Worm (Caenorhabditis elegans) whole organism, mixed stage, embryonic: ENCODE results near the gene C15H11.13.

Source experiments
- M03D4.4 ChIP-seq: sonication (generic microtip); optimal IDR thresholded peaks from 2 replicates; lab custom pipeline; 2017; ENCODE audit warnings: mild to moderate bottlenecking, missing genetic modification characterization, missing compliant biosample characterization
- bed-3 ChIP-seq: fragments of 200-800 bp; sonication (Bioruptor generic); optimal IDR thresholded peaks from 3 replicates; lab custom pipeline; 2018; ENCODE audit warnings: mild to moderate bottlenecking, missing genetic modification characterization, moderate library complexity, missing compliant biosample characterization
- ceh-39 ChIP-seq: fragments of 150-350 bp; optimal IDR thresholded peaks from 2 replicates; lab custom pipeline; 2014; ENCODE audit warnings: missing biosample characterization, missing genetic modification characterization
- ceh-83 ChIP-seq: fragments of 200-800 bp; sonication (Bioruptor generic); optimal IDR thresholded peaks from 2 replicates; lab custom pipeline; 2018; ENCODE audit warnings: mild to moderate bottlenecking, missing genetic modification characterization, missing compliant biosample characterization
- cnd-1 ChIP-seq: fragments of 200-800 bp; sonication (Bioruptor generic); optimal IDR thresholded peaks from 2 replicates; lab custom pipeline; 2018; ENCODE audit warnings: mild to moderate bottlenecking, missing genetic modification characterization, missing compliant biosample characterization
- drap-1 ChIP-seq: fragments of 200-800 bp; sonication (Bioruptor generic); optimal IDR thresholded peaks from 3 replicates; lab custom pipeline; 2018; ENCODE audit warnings: mild to moderate bottlenecking, missing genetic modification characterization, missing compliant biosample characterization
- elt-1 ChIP-seq: sonication (generic microtip); optimal IDR thresholded peaks from 2 replicates; lab custom pipeline; 2017; ENCODE audit warnings: missing genetic modification characterization, mild to moderate bottlenecking, missing compliant biosample characterization, antibody characterized with exemption, moderate library complexity, borderline replicate concordance; ENCODE audit not compliant: insufficient read depth
- elt-3 ChIP-seq: fragments of 150-350 bp; optimal IDR thresholded peaks from 2 replicates; lab custom pipeline; 2014; ENCODE audit warnings: missing biosample characterization, missing genetic modification characterization
- ham-2 ChIP-seq: fragments of 200-800 bp; sonication (Bioruptor generic); optimal IDR thresholded peaks from 2 replicates; lab custom pipeline; 2018; ENCODE audit warnings: mild to moderate bottlenecking, missing genetic modification characterization, missing compliant biosample characterization
- hlh-1 ChIP-seq: fragments of 150-350 bp; optimal IDR thresholded peaks from 2 replicates; lab custom pipeline; 2014; ENCODE audit warnings: missing biosample characterization, missing genetic modification reagents, missing genetic modification characterization
- lin-13 ChIP-seq: fragments of 150-350 bp; optimal IDR thresholded peaks from 2 replicates; lab custom pipeline; 2014; ENCODE audit warnings: missing biosample characterization, missing genetic modification characterization
- lin-32 ChIP-seq: fragments of 200-800 bp; sonication (Bioruptor generic); optimal IDR thresholded peaks from 2 replicates; lab custom pipeline; 2018; ENCODE audit warnings: mild to moderate bottlenecking, missing genetic modification characterization, missing compliant biosample characterization
- lsy-2 ChIP-seq: fragments of 150-350 bp; optimal IDR thresholded peaks from 2 replicates; lab custom pipeline; 2014; ENCODE audit warnings: missing biosample characterization, missing genetic modification characterization
- mab-5 ChIP-seq: fragments of 150-350 bp; optimal IDR thresholded peaks from 2 replicates; lab custom pipeline; 2014; ENCODE audit warnings: missing biosample characterization, missing genetic modification characterization
- mls-2 ChIP-seq: sonication (generic microtip); optimal IDR thresholded peaks from 2 replicates; lab custom pipeline; 2016; ENCODE audit warnings: mild to moderate bottlenecking, missing genetic modification characterization, moderate library complexity, missing compliant biosample characterization
- nhr-2 ChIP-seq: fragments of 150-350 bp; optimal IDR thresholded peaks from 2 replicates; lab custom pipeline; 2014; ENCODE audit warnings: missing biosample characterization, missing genetic modification characterization
- nhr-237 ChIP-seq: fragments of 150-350 bp; optimal IDR thresholded peaks from 2 replicates; lab custom pipeline; 2014; ENCODE audit warnings: missing biosample characterization, missing genetic modification characterization
- nhr-28 ChIP-seq: fragments of 150-350 bp; optimal IDR thresholded peaks from 2 replicates; lab custom pipeline; 2014; ENCODE audit warnings: missing biosample characterization, missing genetic modification characterization
- nhr-76 ChIP-seq: sonication (generic microtip); optimal IDR thresholded peaks from 2 replicates; lab custom pipeline; 2017; ENCODE audit warnings: missing biosample characterization, missing genetic modification characterization
- pha-4 ChIP-seq: fragments of 150-350 bp; optimal IDR thresholded peaks from 2 replicates; lab custom pipeline; 2018; ENCODE audit warnings: missing biosample characterization, missing genetic modification reagents, missing genetic modification characterization
- snpc-4 ChIP-seq: fragments of 150-350 bp; optimal IDR thresholded peaks from 2 replicates; lab custom pipeline; 2014; ENCODE audit warnings: missing biosample characterization, missing genetic modification characterization
- sptf-1 ChIP-seq: sonication (generic microtip); optimal IDR thresholded peaks from 2 replicates; lab custom pipeline; 2017; ENCODE audit warnings: mild to moderate bottlenecking, missing genetic modification characterization, moderate library complexity, missing compliant biosample characterization
- tbx-8 ChIP-seq: fragments of 200-800 bp; sonication (Bioruptor generic); optimal IDR thresholded peaks from 2 replicates; lab custom pipeline; 2018; ENCODE audit warnings: mild to moderate bottlenecking, missing genetic modification characterization, moderate library complexity, missing compliant biosample characterization
- unc-120 ChIP-seq: sonication (generic microtip); optimal IDR thresholded peaks from 2 replicates; lab custom pipeline; 2017; ENCODE audit warnings: missing genetic modification characterization, missing compliant biosample characterization; ENCODE audit not compliant: poor library complexity, severe bottlenecking
- unc-39 ChIP-seq: fragments of 150-350 bp; optimal IDR thresholded peaks from 2 replicates; lab custom pipeline; 2014; ENCODE audit warnings: missing biosample characterization, missing genetic modification characterization
- unc-62 ChIP-seq: fragments of 150-350 bp; optimal IDR thresholded peaks from 2 replicates; lab custom pipeline; 2014; ENCODE audit warnings: missing biosample characterization, missing genetic modification reagents, missing genetic modification characterization
- zip-8 ChIP-seq: fragments of 150-350 bp; optimal IDR thresholded peaks from 2 replicates; lab custom pipeline; 2014; ENCODE audit warnings: missing biosample characterization, missing genetic modification characterization
- ztf-11 ChIP-seq: fragments of 150-350 bp; optimal IDR thresholded peaks from 2 replicates; lab custom pipeline; 2014; ENCODE audit warnings: missing biosample characterization, missing genetic modification characterization

The C15H11.13 gene

ce11 chrV:14428865-14429264, 34.0 kb downstream of the C15H11.13 start, which contains the start of gene F23B12.1:
Gene F23B12.1, plus strand, starts transcription at chrV:14429165.
- TF ChIP-seq ceh-39 (tag; lab: Kevin White, UChicago), result no peak
- TF ChIP-seq ceh-83, result no peak

- TF ChIP-seq tbx-8 (GFP tag; lab: Kevin White, UChicago), result no peak
- TF ChIP-seq pha-4 (tag; lab: Kevin White, UChicago), result no peak
- TF ChIP-seq nhr-2 (tag; lab: Kevin White, UChicago), result no peak
- peak; percentile 77 for TF ChIP-seq zip-8 (tag; lab: Kevin White, UChicago)
- no peak for TF ChIP-seq sptf-1 (tag; lab: Kevin White, UChicago)
- TF ChIP-seq snpc-4, result no peak
- TF ChIP-seq lin-13 (tag; lab: Kevin White, UChicago), result no peak
Measured at ce11 chrV:14432259-14432658, 37.4 kb downstream of the C15H11.13 start, which contains the start of gene egl-1. Gene egl-1, minus strand, starts transcription at chrV:14432359.

- TF ChIP-seq ztf-11 (tag; lab: Kevin White, UChicago) (no peak), cnd-1 (tag; lab: Kevin White, UChicago) (no peak), unc-39 (no peak), elt-3 (no peak), ham-2 (GFP tag; lab: Kevin White, UChicago) (no peak), nhr-237 (no peak), drap-1 (GFP tag; lab: Kevin White, UChicago) (no peak), M03D4.4 (tag; lab: Kevin White, UChicago) (no peak), nhr-28 (tag; lab: Kevin White, UChicago) (no peak), lsy-2 (no peak), nhr-2 (tag; lab: Kevin White, UChicago) (peak; percentile 97), zip-8 (tag; lab: Kevin White, UChicago) (peak; percentile 85), mls-2 (tag; lab: Kevin White, UChicago) (no peak), hlh-1 (tag; lab: Kevin White, UChicago) (no peak), snpc-4 (no peak), mab-5 (tag; lab: Kevin White, UChicago) (no peak), elt-1 (tag; lab: Kevin White, UChicago) (no peak)
- TF ChIP-seq, all 35 proteins: peak for 2
Measured at ce11 chrV:14433584-14433983, 38.7 kb downstream of the C15H11.13 start.

- no peak for TF ChIP-seq unc-120 (tag; lab: Kevin White, UChicago)
- TF ChIP-seq unc-62, result no peak
- no peak for TF ChIP-seq unc-39
- peak; percentile 65 for TF ChIP-seq nhr-2 (tag; lab: Kevin White, UChicago)
- TF ChIP-seq, all 35 proteins: peak for 1
Measured at ce11 chrV:14436195-14436594, 41.4 kb downstream of the C15H11.13 start.

ce11 chrV:14437355-14437754, 42.5 kb downstream of the C15H11.13 start:
- TF ChIP-seq zip-8 (tag; lab: Kevin White, UChicago) (peak; percentile 51), nhr-2 (tag; lab: Kevin White, UChicago) (peak; percentile 53), nhr-76 (tag; lab: Kevin White, UChicago) (no peak)

ce11 chrV:14438099-14438739, 43.4 kb downstream of the C15H11.13 start:
- TF ChIP-seq pha-4 (tag; lab: Kevin White, UChicago) (no peak), lin-32 (GFP tag; lab: Kevin White, UChicago) (peak; percentile 97), M03D4.4 (tag; lab: Kevin White, UChicago) (no peak), nhr-2 (tag; lab: Kevin White, UChicago) (peak; percentile 17)
- TF ChIP-seq, all 35 proteins: peak for 2

- TF ChIP-seq bed-3 (no peak), lin-32 (GFP tag; lab: Kevin White, UChicago) (no peak)
- TF ChIP-seq, all 35 proteins: peak for 0
Measured at ce11 chrV:14439236-14439635, 44.4 kb downstream of the C15H11.13 start.
